Fruit fly (Drosophila melanogaster) whole organism, wandering third instar larva: ENCODE measurements around the gene Agpat2.
A peak's percentile ranks its signal among the peaks of the same experiment; 100 is the strongest.

Experiments
- Abd-B ChIP-seq: fragments of >200 bp; optimal IDR thresholded peaks from 2 replicates; lab custom pipeline; 2017; ENCODE audit warnings: missing biosample characterization, missing genetic modification characterization
- CG32264 ChIP-seq: fragments of 200-800 bp; sonication (Bioruptor generic); optimal IDR thresholded peaks from 2 replicates; lab custom pipeline; 2016; ENCODE audit warnings: missing biosample characterization, missing genetic modification characterization
- CG9705 ChIP-seq: fragments of 200-800 bp; sonication (Bioruptor generic); optimal IDR thresholded peaks from 2 replicates; lab custom pipeline; 2018; ENCODE audit warnings: missing biosample characterization, mild to moderate bottlenecking, missing genetic modification characterization
- CrebA ChIP-seq: fragments of 200-800 bp; sonication (Bioruptor generic); optimal IDR thresholded peaks from 2 replicates; lab custom pipeline; 2016; ENCODE audit warnings: missing biosample characterization, mild to moderate bottlenecking, missing genetic modification characterization, borderline replicate concordance
- Dif ChIP-seq: fragments of 200-275, 200-300 bp; sonication (Bioruptor generic); optimal IDR thresholded peaks from 2 replicates; lab custom pipeline; 2018; ENCODE audit warnings: missing biosample characterization, missing genetic modification characterization; ENCODE audit not compliant: partially characterized antibody
- GATAd ChIP-seq: sonication (Bioruptor generic); optimal IDR thresholded peaks from 2 replicates; lab custom pipeline; 2016; ENCODE audit warnings: missing biosample characterization, missing genetic modification characterization
- HLH106 ChIP-seq: fragments of 200-800 bp; optimal IDR thresholded peaks from 3 replicates; lab custom pipeline; 2019; ENCODE audit warnings: missing biosample characterization, mild to moderate bottlenecking, missing genetic modification characterization, moderate library complexity
- Hnf4 ChIP-seq: fragments of 200-800 bp; sonication (Bioruptor generic); optimal IDR thresholded peaks from 2 replicates; lab custom pipeline; 2016; ENCODE audit warnings: missing biosample characterization, mild to moderate bottlenecking, missing genetic modification characterization
- Hr78 ChIP-seq: fragments of >200 bp; optimal IDR thresholded peaks from 2 replicates; lab custom pipeline; 2017; ENCODE audit warnings: missing biosample characterization, missing genetic modification characterization
- Hr83 ChIP-seq: fragments of 200-300 bp; sonication (Bioruptor generic); optimal IDR thresholded peaks from 2 replicates; lab custom pipeline; 2016; ENCODE audit warnings: missing biosample characterization, mild to moderate bottlenecking, missing genetic modification characterization, moderate library complexity; ENCODE audit not compliant: poor library complexity, severe bottlenecking
- Jra ChIP-seq: sonication (Bioruptor generic); optimal IDR thresholded peaks from 2 replicates; lab custom pipeline; 2016; ENCODE audit warnings: missing biosample characterization, missing genetic modification characterization
- Mio ChIP-seq: sonication (Bioruptor generic); optimal IDR thresholded peaks from 2 replicates; lab custom pipeline; 2016; ENCODE audit warnings: missing biosample characterization, missing genetic modification characterization
- Myc ChIP-seq: fragments of >200 bp; optimal IDR thresholded peaks from 2 replicates; lab custom pipeline; 2017
- N ChIP-seq: fragments of >200 bp; optimal IDR thresholded peaks from 2 replicates; lab custom pipeline; 2018; ENCODE audit warnings: missing biosample characterization, missing external identifiers, missing genetic modification characterization
- OdsH ChIP-seq: fragments of 200-800 bp; sonication (Bioruptor generic); optimal IDR thresholded peaks from 2 replicates; lab custom pipeline; 2016; ENCODE audit warnings: missing biosample characterization, mild to moderate bottlenecking, missing genetic modification characterization
- Rel ChIP-seq, 2 experiments: fragments of 200-800 bp; sonication (Bioruptor generic) in 1 of 2; optimal IDR thresholded peaks; 2 replicates in 1 of 2; 3 replicates in 1 of 2; lab custom pipeline; 2016 to 2019; ENCODE audit warnings: mild to moderate bottlenecking in 2 of 2, missing biosample characterization in 2 of 2, missing genetic modification characterization in 2 of 2, moderate library complexity in 1 of 2
- Sp1 ChIP-seq: fragments of 200-800 bp; sonication (Bioruptor generic); optimal IDR thresholded peaks from 3 replicates; lab custom pipeline; 2019; ENCODE audit warnings: missing biosample characterization, mild to moderate bottlenecking, missing genetic modification characterization, moderate library complexity
- Vsx2 ChIP-seq: fragments of 200-300, 225-300 bp; sonication (Bioruptor generic); optimal IDR thresholded peaks from 2 replicates; lab custom pipeline; 2018; ENCODE audit warnings: missing biosample characterization, missing genetic modification characterization; ENCODE audit not compliant: partially characterized antibody
- br ChIP-seq: fragments of 200-800 bp; sonication (Bioruptor generic); optimal IDR thresholded peaks from 2 replicates; lab custom pipeline; 2016; ENCODE audit warnings: missing biosample characterization, missing genetic modification characterization
- brk ChIP-seq: fragments of 200-800 bp; sonication (Bioruptor generic); optimal IDR thresholded peaks from 2 replicates; lab custom pipeline; 2016; ENCODE audit warnings: missing biosample characterization, mild to moderate bottlenecking, missing genetic modification characterization
- dl ChIP-seq, 2 experiments: fragments of 175-275, 200-275 bp in 1 of 2; fragments of 200-275 bp in 1 of 2; sonication (Bioruptor generic); optimal IDR thresholded peaks; lab custom pipeline; 2018; ENCODE audit warnings: mild to moderate bottlenecking in 2 of 2, missing biosample characterization in 2 of 2, missing genetic modification characterization in 2 of 2, moderate library complexity in 2 of 2; ENCODE audit not compliant: partially characterized antibody in 2 of 2, insufficient read depth in 1 of 2
- dmrt93B ChIP-seq: fragments of 200-800 bp; sonication (Bioruptor generic); optimal IDR thresholded peaks from 2 replicates; lab custom pipeline; 2018; ENCODE audit warnings: missing biosample characterization, mild to moderate bottlenecking, missing genetic modification characterization
- dsf ChIP-seq: sonication (Bioruptor generic); optimal IDR thresholded peaks from 2 replicates; lab custom pipeline; 2016; ENCODE audit warnings: missing biosample characterization, missing genetic modification characterization, borderline replicate concordance
- ey ChIP-seq: fragments of 200-800 bp; sonication (Bioruptor generic); optimal IDR thresholded peaks from 2 replicates; lab custom pipeline; 2016; ENCODE audit warnings: missing biosample characterization, missing genetic modification characterization
- foxo ChIP-seq, 2 experiments: fragments of 200-800 bp; sonication (Bioruptor generic); optimal IDR thresholded peaks; 2 replicates in 1 of 2; 3 replicates in 1 of 2; lab custom pipeline; 2016 to 2017; ENCODE audit warnings: missing biosample characterization in 2 of 2, missing genetic modification characterization in 2 of 2
- h ChIP-seq: fragments of 200-800 bp; sonication (Bioruptor generic); optimal IDR thresholded peaks from 3 replicates; lab custom pipeline; 2016; ENCODE audit warnings: missing biosample characterization, mild to moderate bottlenecking, missing genetic modification characterization
- pan ChIP-seq: fragments of >200 bp; optimal IDR thresholded peaks from 2 replicates; lab custom pipeline; 2017
- psq ChIP-seq: fragments of 200-800 bp; sonication (Bioruptor generic); optimal IDR thresholded peaks from 3 replicates; lab custom pipeline; 2017; ENCODE audit warnings: missing biosample characterization, mild to moderate bottlenecking, missing genetic modification characterization, moderate library complexity
- rgr ChIP-seq: fragments of 200-800 bp; sonication (Bioruptor generic); optimal IDR thresholded peaks from 3 replicates; lab custom pipeline; 2016; ENCODE audit warnings: missing biosample characterization, mild to moderate bottlenecking, missing genetic modification characterization
- sage ChIP-seq: fragments of 200-800 bp; sonication (Bioruptor generic); optimal IDR thresholded peaks from 2 replicates; lab custom pipeline; 2016; ENCODE audit warnings: missing biosample characterization, mild to moderate bottlenecking, missing genetic modification characterization
- sv ChIP-seq: fragments of 200-800 bp; sonication (Bioruptor generic); optimal IDR thresholded peaks from 3 replicates; lab custom pipeline; 2016; ENCODE audit warnings: missing biosample characterization, missing genetic modification characterization
- tai ChIP-seq: sonication (Bioruptor generic); optimal IDR thresholded peaks from 2 replicates; lab custom pipeline; 2016; ENCODE audit warnings: missing biosample characterization, missing genetic modification characterization
- usp ChIP-seq: fragments of >200 bp; optimal IDR thresholded peaks from 2 replicates; lab custom pipeline; 2017; ENCODE audit warnings: missing biosample characterization, missing genetic modification characterization
- woc ChIP-seq: sonication (Bioruptor generic); optimal IDR thresholded peaks from 2 replicates; lab custom pipeline; 2016; ENCODE audit warnings: missing biosample characterization, mild to moderate bottlenecking, missing genetic modification characterization

Agpat2 gene

DNA sequence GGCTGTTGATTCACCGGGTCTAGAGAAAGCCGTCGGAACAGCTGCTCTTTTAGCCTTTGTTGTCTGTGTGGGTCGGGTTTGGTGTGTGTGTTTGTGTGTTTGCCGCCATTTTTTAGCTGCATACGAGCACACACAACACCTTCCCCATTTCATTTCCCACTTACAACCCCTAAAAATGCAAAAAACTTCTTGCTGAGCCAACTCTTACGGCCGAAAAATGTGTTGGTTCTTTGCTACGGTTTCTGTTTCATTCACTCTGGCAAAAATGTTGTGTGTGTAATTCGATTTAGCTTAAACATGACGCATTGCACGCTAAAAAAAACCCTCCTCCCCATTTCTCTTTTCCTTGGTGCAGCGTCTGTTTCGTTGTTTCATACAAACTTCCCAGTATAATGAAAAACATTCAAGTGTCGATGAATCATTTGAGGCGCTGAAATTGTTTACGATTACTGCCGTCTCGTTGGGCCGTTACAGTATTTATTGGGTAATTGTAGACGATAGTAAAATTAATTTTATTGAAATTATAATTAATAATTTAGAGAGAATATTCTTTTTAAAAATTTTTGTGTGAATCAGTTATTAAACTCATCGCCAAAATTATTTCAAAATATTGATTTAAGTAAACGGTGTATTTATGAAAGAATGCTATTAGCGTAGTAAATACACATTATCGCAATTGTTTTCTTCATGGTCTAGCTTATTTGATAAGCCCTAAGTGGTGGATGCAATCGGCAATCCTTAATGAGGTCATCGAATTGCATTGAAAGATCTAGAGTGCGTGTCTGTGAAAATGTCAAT is 37.6 kb downstream of the Agpat2 start:
- TF ChIP-seq h (GFP tag; lab: Kevin White, UChicago) (no peak), usp (GFP tag; lab: Kevin White, UChicago) (no peak), dsf (GFP tag; lab: Kevin White, UChicago) (no peak), Hnf4 (peak; percentile 10), sage (GFP tag; lab: Kevin White, UChicago) (peak; percentile 17), Jra (GFP tag; lab: Kevin White, UChicago) (peak; percentile 45), Mio (GFP tag; lab: Kevin White, UChicago) (no peak)

DNA sequence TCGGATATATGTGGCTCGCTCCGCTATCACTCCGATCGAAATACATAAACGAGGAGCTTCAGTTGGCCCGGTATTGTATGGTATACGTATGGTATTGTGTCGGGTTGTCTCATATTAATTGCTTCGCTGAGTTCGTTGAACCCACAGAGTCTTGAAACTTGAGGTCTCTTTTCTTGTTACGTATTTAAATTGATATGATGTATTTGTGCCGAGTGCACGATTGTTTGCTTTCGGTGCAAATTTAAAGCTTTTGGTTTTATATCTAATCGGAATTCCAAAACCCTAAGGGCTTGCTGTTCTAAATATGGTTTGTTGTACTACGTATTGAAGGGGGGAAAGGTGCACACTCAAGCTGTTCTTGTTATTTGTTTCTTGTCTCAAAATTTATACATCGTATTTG is 38.6 kb downstream of the Agpat2 start:
- TF ChIP-seq dmrt93B (GFP tag; lab: Kevin White, UChicago), result no peak
- TF ChIP-seq tai (GFP tag; lab: Kevin White, UChicago), result peak; percentile 36
- TF ChIP-seq, all 38 proteins: peak for 1

DNA sequence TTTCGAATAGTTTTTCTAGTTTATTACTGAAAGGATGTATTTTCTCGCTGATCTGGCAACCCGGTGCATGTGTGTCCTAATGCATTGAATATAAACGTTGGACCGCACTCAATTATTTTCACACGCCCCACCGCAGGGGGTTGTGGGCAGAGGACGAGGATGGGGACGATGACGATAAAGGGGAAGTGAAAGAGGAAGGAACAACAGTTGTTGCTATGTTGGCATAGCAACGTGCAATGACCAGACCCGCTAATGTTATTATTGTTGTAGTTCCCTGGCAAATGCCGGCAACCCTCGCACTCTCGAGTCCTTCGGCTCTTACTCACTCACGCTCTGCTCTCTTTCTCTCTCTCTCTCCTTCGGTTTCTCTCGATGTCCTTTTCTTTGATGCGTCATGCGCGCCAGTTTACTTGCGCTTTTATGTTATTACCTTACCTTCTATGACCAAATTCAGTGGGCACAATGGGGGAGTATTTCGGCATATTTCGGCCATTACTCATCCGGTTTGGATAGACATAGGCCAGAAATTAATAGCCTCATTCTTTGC is 39.1 kb downstream of the Agpat2 start:
- no peak for TF ChIP-seq usp (GFP tag; lab: Kevin White, UChicago)
- TF ChIP-seq dl (GFP tag; optimal IDR thresholded peaks at IDR 0.05; lab: Kevin White, UChicago; ENCODE audit: insufficient read depth in 1 of 2, partially characterized antibody in 2 of 2), result peak in 1 of 2 experiments; percentile 13
- TF ChIP-seq GATAd (GFP tag; lab: Kevin White, UChicago), result no peak
- no peak for TF ChIP-seq h (GFP tag; lab: Kevin White, UChicago)
- TF ChIP-seq Myc (lab: Kevin White, UChicago), result no peak
- no peak for TF ChIP-seq Vsx2 (GFP tag; lab: Kevin White, UChicago)
- TF ChIP-seq Dif (GFP tag; lab: Kevin White, UChicago), result peak; percentile 22

DNA sequence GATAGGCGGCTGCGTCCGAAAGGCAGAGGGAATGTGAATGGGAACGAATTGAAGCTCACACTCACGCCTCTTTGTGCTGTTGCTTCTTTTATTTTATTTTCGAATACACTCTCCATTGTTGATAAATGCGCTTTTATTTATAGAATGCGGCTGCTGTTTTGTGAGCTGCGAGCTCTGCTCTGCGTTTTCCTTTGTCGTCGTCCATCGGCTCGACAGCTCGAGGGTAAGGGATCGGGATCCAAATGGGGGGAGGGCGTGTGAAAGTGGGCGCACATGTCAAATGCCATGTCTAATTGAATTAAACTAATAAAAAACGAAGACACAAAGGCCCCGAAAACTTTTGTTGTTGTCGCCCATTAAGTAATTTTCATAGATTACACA is 39.7 kb downstream of the Agpat2 start:
- peak; percentile 38 for TF ChIP-seq brk
- TF ChIP-seq h (GFP tag; lab: Kevin White, UChicago), result peak; percentile 6
- no peak for TF ChIP-seq Rel (GFP tag; optimal IDR thresholded peaks at IDR 0.05; lab: Kevin White, UChicago)
- peak; percentile 8 for TF ChIP-seq Rel (tag; optimal IDR thresholded peaks at IDR 0.05; lab: Kevin White, UChicago)
- no peak for TF ChIP-seq foxo (GFP tag; optimal IDR thresholded peaks at IDR 0.05; lab: Kevin White, UChicago)

DNA sequence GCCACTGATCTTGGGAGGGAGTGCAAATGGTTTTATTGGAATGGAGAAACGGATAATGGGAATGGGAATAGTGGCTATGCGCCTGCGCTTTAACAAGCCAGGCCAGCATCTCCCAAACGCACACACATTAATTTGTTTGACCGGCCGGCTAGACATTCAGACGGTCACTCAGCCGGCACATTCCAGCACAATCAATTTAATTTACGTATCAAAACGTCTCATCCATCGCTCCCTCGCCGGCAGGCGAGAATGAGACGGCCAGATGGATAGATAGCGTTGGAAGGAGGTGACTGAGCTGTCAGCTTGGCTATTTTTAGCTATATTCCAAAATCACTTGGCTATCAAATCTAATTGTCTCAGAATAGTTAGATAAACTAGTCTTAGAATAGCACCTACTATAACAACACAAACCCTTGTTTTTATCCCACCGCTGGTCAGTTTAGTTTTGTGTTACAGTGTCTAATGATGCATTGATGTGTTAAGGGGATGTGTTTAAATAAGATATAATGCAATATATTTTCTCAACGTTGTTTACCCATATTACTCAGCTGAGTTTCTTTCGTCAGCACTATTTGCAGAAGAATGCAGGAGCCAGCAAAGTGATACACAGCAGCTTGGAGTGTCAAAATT is 40.2 kb downstream of the Agpat2 start:
- TF ChIP-seq Vsx2 (GFP tag; lab: Kevin White, UChicago), result no peak
- TF ChIP-seq Rel (GFP tag; optimal IDR thresholded peaks at IDR 0.05; lab: Kevin White, UChicago), result no peak
- TF ChIP-seq Rel (tag; optimal IDR thresholded peaks at IDR 0.05; lab: Kevin White, UChicago), result no peak
- TF ChIP-seq Myc (lab: Kevin White, UChicago), result peak; percentile 59
- TF ChIP-seq br, result peak; percentile 26
- peak; percentile 68 for TF ChIP-seq h (GFP tag; lab: Kevin White, UChicago)
- TF ChIP-seq Sp1 (GFP tag; lab: Kevin White, UChicago), result no peak
- peak; percentile 33 for TF ChIP-seq tai (GFP tag; lab: Kevin White, UChicago)
- TF ChIP-seq sv, result no peak
- no peak for TF ChIP-seq pan
- TF ChIP-seq Hr83 (GFP tag; lab: Kevin White, UChicago), result peak; percentile 31
- no peak for TF ChIP-seq Abd-B (GFP tag; lab: Kevin White, UChicago)
- TF ChIP-seq CrebA, result no peak
- TF ChIP-seq Hnf4, result peak; percentile 59
- no peak for TF ChIP-seq CG32264 (GFP tag; lab: Kevin White, UChicago)
- TF ChIP-seq foxo (GFP tag; optimal IDR thresholded peaks at IDR 0.05; lab: Kevin White, UChicago), result no peak
- no peak for TF ChIP-seq usp (GFP tag; lab: Kevin White, UChicago)
- no peak for TF ChIP-seq dl (GFP tag; optimal IDR thresholded peaks at IDR 0.05; lab: Kevin White, UChicago; ENCODE audit: insufficient read depth in 1 of 2, partially characterized antibody in 2 of 2)
- no peak for TF ChIP-seq Hr78 (GFP tag; lab: Kevin White, UChicago)
- peak; percentile 43 for TF ChIP-seq OdsH (GFP tag; lab: Kevin White, UChicago)
- TF ChIP-seq GATAd (GFP tag; lab: Kevin White, UChicago), result no peak
- TF ChIP-seq dsf (GFP tag; lab: Kevin White, UChicago), result no peak
- TF ChIP-seq CG9705 (GFP tag; lab: Kevin White, UChicago), result no peak
- TF ChIP-seq Dif (GFP tag; lab: Kevin White, UChicago), result no peak
- TF ChIP-seq HLH106, result no peak
- TF ChIP-seq rgr (GFP tag; lab: Kevin White, UChicago), result peak; percentile 23
- TF ChIP-seq ey, result no peak
- no peak for TF ChIP-seq Mio (GFP tag; lab: Kevin White, UChicago)
- TF ChIP-seq N (GFP tag; lab: Kevin White, UChicago), result no peak
- TF ChIP-seq brk, result no peak
- TF ChIP-seq sage (GFP tag; lab: Kevin White, UChicago), result peak; percentile 9
- no peak for TF ChIP-seq woc (GFP tag; lab: Kevin White, UChicago)
- peak; percentile 32 for TF ChIP-seq psq (GFP tag; lab: Kevin White, UChicago)
- TF ChIP-seq dmrt93B (GFP tag; lab: Kevin White, UChicago), result no peak
- TF ChIP-seq Jra (GFP tag; lab: Kevin White, UChicago), result no peak
